Fruit fly (Drosophila melanogaster): ENCODE data around the gene Axud1.

- TF ChIP-seq pan (optimal IDR thresholded peaks at IDR 0.05) = no peak
- no peak for TF ChIP-seq EcR (GFP tag; optimal IDR thresholded peaks at IDR 0.05)
- TF ChIP-seq psq (optimal IDR thresholded peaks at IDR 0.05) = no peak
Observed at dm6 chr2L:2397080-2397479, 31.9 kb downstream of the Axud1 start.

Data from whole organism.